Worm (Caenorhabditis elegans): ENCODE results near the gene C32D5.14.

The C32D5.14 gene

ce11 chrII:6331222-6331830 lies 4.0 kb upstream of the C32D5.14 start, which contains the start of gene set-4 (continued):
- TF ChIP-seq nhr-25 (tag; optimal IDR thresholded peaks at IDR 0.05; ENCODE audit: borderline replicate concordance, insufficient read depth) (peak; percentile 85), nhr-237 (tag; optimal IDR thresholded peaks at IDR 0.05) (no peak), nhr-76 (tag; optimal IDR thresholded peaks at IDR 0.05) (no peak), hif-1 (tag; optimal IDR thresholded peaks at IDR 0.05) (peak in 1 of 2 experiments; percentile 82), rbr-2 (tag; optimal IDR thresholded peaks at IDR 0.05) (peak; percentile 96), aly-2 (tag; optimal IDR thresholded peaks at IDR 0.05) (no peak), ztf-11 (tag; optimal IDR thresholded peaks at IDR 0.05) (peak; percentile 16), F44E2.7 (GFP tag; IDR thresholded peaks at IDR 0.05) (no peak), dpl-1 (GFP tag; optimal IDR thresholded peaks at IDR 0.05) (peak; percentile 88), ZK546.5 (tag; optimal IDR thresholded peaks at IDR 0.05) (no peak), nhr-6 (tag; optimal IDR thresholded peaks at IDR 0.05) (peak; percentile 79), sdz-12 (GFP tag; optimal IDR thresholded peaks at IDR 0.05) (no peak), php-3 (GFP tag; IDR thresholded peaks at IDR 0.05) (0 out of 2 replicates have a peak, but pooled peaks have one; percentile 20), F26F4.8 (GFP tag; conservative IDR thresholded peaks at IDR 0.05) (no peak), mdt-29 (GFP tag; IDR thresholded peaks at IDR 0.05) (peak; percentile 62; the same call in 1 of the 2 replicates), mxl-2 (GFP tag; conservative IDR thresholded peaks at IDR 0.05) (no peak), mxl-3 (GFP tag; optimal IDR thresholded peaks at IDR 0.05) (peak; percentile 96), lsy-2 (tag; optimal IDR thresholded peaks at IDR 0.05) (peak; percentile 79 to 95), nhr-10 (tag; optimal IDR thresholded peaks at IDR 0.05) (peak; percentile 23), nhr-42 (GFP tag; IDR thresholded peaks at IDR 0.05) (peak; percentile 85), mep-1 (tag; optimal IDR thresholded peaks at IDR 0.05) (peak; percentile 96), unc-39 (tag; optimal IDR thresholded peaks at IDR 0.05) (no peak), ztf-7 (tag; optimal IDR thresholded peaks at IDR 0.05) (peak; percentile 72), mes-2 (tag; optimal IDR thresholded peaks at IDR 0.05; ENCODE audit: poor library complexity, severe bottlenecking) (peak; percentile 89), jun-1 (tag; optimal IDR thresholded peaks at IDR 0.05) (peak; percentile 77), ceh-20 (GFP tag; IDR thresholded peaks at IDR 0.05) (peak; percentile 88), fos-1 (tag; optimal IDR thresholded peaks at IDR 0.05) (no peak), vab-7 (GFP tag; IDR thresholded peaks at IDR 0.05) (0 out of 2 replicates have a peak, but pooled peaks have one; percentile 29), dmd-9 (GFP tag; IDR thresholded peaks at IDR 0.05) (no peak), ceh-62 (tag; optimal IDR thresholded peaks at IDR 0.05) (no peak), fkh-10 (GFP tag; optimal IDR thresholded peaks at IDR 0.05) (peak; percentile 95)

- TF ChIP-seq F37D6.2 (tag; optimal IDR thresholded peaks at IDR 0.05) (no peak), lin-38 (GFP tag; IDR thresholded peaks at IDR 0.05) (no peak), Y48G9A.11 (GFP tag; IDR thresholded peaks at IDR 0.05) (no peak)
Observed at ce11 chrII:6333887-6334286, 1.4 kb upstream of the C32D5.14 start, which contains the start of gene ttc-39B. ttc-39B (minus strand) TSS chrII:6333987.

ce11 chrII:6334745-6335260 lies 485 bp upstream of the C32D5.14 start:
- no peak for TF ChIP-seq php-3 (GFP tag; IDR thresholded peaks at IDR 0.05)
- TF ChIP-seq nhr-28 (tag; optimal IDR thresholded peaks at IDR 0.05) = peak; percentile 43
- TF ChIP-seq dmd-8 (GFP tag; IDR thresholded peaks at IDR 0.05) = no peak
- no peak for TF ChIP-seq hif-1 (tag; optimal IDR thresholded peaks at IDR 0.05)
- TF ChIP-seq daf-12 (tag; optimal IDR thresholded peaks at IDR 0.05) = no peak
- peak; percentile 54 for TF ChIP-seq pqm-1 (tag; optimal IDR thresholded peaks at IDR 0.05)
- no peak for TF ChIP-seq nhr-77 (tag; optimal IDR thresholded peaks at IDR 0.05)
- no peak for TF ChIP-seq zip-11 (GFP tag; IDR thresholded peaks at IDR 0.05)
- TF ChIP-seq mxl-3 (GFP tag; optimal IDR thresholded peaks at IDR 0.05) = no peak
- TF ChIP-seq fos-1 (tag; optimal IDR thresholded peaks at IDR 0.05) = no peak
- TF ChIP-seq dmd-6 (GFP tag; IDR thresholded peaks at IDR 0.05) = peak; percentile 31; the same call in 1 of the 2 replicates
- TF ChIP-seq nhr-102 (tag; optimal IDR thresholded peaks at IDR 0.05) = no peak
- no peak for TF ChIP-seq unc-39 (tag; optimal IDR thresholded peaks at IDR 0.05)
- TF ChIP-seq R02D3.7 (tag; optimal IDR thresholded peaks at IDR 0.05) = no peak
- TF ChIP-seq sdz-12 (GFP tag; optimal IDR thresholded peaks at IDR 0.05) = no peak
- no peak for TF ChIP-seq lin-15B (tag; optimal IDR thresholded peaks at IDR 0.05)
- TF ChIP-seq dve-1 (tag; optimal IDR thresholded peaks at IDR 0.05; ENCODE audit: insufficient read depth) = peak; percentile 56
- peak; percentile 40 for TF ChIP-seq hlh-11 (tag; optimal IDR thresholded peaks at IDR 0.05)
